Fruit fly (Drosophila melanogaster): ENCODE measurements around the gene GlcAT-S.

DNA sequence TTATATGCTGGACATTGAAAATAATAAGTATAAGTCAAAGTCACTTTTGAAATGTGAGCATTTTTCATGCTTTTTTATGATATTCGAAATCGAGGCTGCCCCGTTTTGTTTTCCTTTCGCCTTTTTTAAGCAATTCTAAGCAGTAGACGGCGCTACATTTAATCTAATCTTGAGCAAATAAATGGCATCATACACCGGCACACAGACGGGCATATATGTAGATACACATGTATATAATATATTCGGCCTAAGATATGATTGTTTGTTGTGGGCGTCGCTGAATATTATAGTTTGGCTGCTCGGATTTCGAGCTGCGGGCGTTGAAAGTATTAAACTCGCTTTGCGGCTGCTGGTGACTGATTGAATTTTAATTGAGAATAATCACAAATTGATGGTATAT lies 56.0 kb downstream of the GlcAT-S start:
- TF ChIP-seq Clk (GFP tag; optimal IDR thresholded peaks at IDR 0.05) (no peak), CG5204 (GFP tag; optimal IDR thresholded peaks at IDR 0.05) (no peak), bab1 (GFP tag; optimal IDR thresholded peaks at IDR 0.05) (no peak), Crg-1 (GFP tag; optimal IDR thresholded peaks at IDR 0.05) (no peak)

Data from whole organism, adult.